Worm (Caenorhabditis elegans): ENCODE measurements around the gene str-232.
"Not testable (repeated sequence)": the region's sequence is repeated elsewhere in the genome, so short reads cannot be mapped to it uniquely, and the experiment has no call there.

The str-232 gene

ce11 chrV:16002288-16002687, 13.3 kb downstream of the str-232 start, which contains the start of gene nhr-63:
Gene nhr-63 (plus strand): TSS chrV:16002588.
- no peak for TF ChIP-seq unc-62 (GFP tag; optimal IDR thresholded peaks at IDR 0.05)

DNA sequence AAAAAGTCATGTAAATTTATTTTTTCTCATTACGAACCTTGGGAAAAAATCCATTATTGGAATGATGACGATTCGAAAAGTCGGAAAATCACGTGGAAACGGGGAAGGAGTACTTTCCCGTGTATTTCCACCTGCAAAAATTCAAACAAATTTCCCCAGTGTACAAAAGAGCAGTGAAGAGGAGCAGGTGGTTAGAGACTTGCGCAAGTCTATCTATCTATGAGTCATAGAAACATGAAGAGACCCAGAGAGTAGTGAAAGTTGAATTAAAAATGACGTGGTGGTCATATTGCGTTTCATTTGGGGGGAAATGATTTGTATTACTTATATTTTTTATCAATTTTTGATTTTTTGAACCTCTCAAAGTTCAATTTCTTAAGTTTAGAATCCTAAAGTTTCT, 15.1 kb downstream of the str-232 start, which contains the start of gene nhr-50:
Gene nhr-50, minus strand, starts transcription at position 199 of the 400 bp plus-strand sequence.
- TF ChIP-seq unc-62 (GFP tag; optimal IDR thresholded peaks at IDR 0.05) = no peak

- no peak for TF ChIP-seq unc-62 (GFP tag; optimal IDR thresholded peaks at IDR 0.05)
These were observed 18.8 kb downstream of the str-232 start, which contains the start of the genes C06C6.9 and C06C6.8 for ce11 chrV:15996655-15997186. Gene C06C6.9 (minus strand): TSS chrV:15996755. Gene C06C6.8 (plus strand): TSS chrV:15997136.

DNA sequence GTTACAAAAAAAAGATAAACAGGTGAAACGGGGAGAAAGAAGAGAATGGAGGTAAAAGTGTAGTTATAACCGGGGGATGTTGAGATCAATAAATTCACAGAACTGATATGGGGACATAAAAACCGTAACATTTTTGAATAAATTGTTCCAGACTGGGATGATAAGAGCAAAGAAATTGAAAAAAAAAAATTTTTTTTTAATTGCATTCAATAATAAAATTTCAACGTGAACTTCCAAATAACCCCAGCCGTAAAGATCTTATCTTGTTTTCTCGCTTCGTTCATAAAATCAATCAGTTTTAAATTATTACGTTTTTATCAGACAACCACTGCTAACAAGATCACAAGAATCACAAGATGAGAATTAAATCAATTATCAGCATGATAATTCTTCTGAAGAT, 23.7 kb downstream of the str-232 start, which contains the start of gene C06C6.7:
Gene C06C6.7, plus strand, starts transcription at position 301 of the 400 bp plus-strand sequence.
- TF ChIP-seq unc-62 (GFP tag; optimal IDR thresholded peaks at IDR 0.05) = not testable (repeated sequence)

ce11 chrV:15988074-15988473, 27.5 kb downstream of the str-232 start, which contains the start of gene F36G9.15:
Gene F36G9.15 (minus strand): TSS chrV:15988174.
- TF ChIP-seq unc-62 (GFP tag; optimal IDR thresholded peaks at IDR 0.05) = no peak

DNA sequence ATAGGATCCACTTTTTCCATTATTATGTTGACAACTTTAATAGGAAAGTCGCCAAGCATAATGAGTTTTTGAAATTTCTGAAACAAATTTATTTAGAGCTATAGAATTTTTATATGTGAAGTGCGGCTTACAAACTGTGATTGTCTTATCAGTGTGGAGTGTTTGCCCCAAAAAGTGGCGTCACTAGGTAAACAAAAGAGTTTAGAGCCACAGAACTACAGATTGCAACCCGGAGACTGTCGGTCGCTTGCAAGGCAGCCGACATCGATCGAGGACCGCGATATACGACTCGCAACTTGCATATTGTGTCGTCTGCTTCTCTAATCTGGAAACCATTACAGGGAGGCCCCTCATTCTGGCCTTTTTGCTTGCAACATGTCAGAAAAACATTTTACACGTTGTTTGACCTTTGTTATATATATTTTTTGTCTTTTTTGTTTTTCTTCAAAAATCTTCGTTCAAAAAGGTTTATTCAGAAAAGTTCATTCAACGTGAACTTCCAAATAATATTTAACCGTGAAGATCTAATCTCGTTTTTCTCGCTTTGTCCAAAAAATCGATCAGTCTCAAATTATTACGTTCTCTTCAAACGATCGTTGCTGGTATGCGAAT, 32.7 kb downstream of the str-232 start, which contains the start of the genes fbxa-99 and F36G9.13:
Gene fbxa-99, minus strand, starts transcription at position 122 of the 612 bp plus-strand sequence.
Gene F36G9.13, plus strand, starts transcription at position 562 of the 612 bp plus-strand sequence.
- no peak for TF ChIP-seq unc-62 (GFP tag; optimal IDR thresholded peaks at IDR 0.05)

- TF ChIP-seq unc-62 (GFP tag; optimal IDR thresholded peaks at IDR 0.05) = no peak
These were observed 37.3 kb downstream of the str-232 start, which contains the start of gene oac-20 for ce11 chrV:15978232-15978764. Gene oac-20 (plus strand): TSS chrV:15978714.

- no peak for TF ChIP-seq unc-62 (GFP tag; optimal IDR thresholded peaks at IDR 0.05)
These were observed 39.7 kb downstream of the str-232 start, which contains the start of gene clec-232 for ce11 chrV:15975845-15976244. Gene clec-232 (plus strand): TSS chrV:15976145.

ce11 chrV:15974836-15975235, 40.7 kb downstream of the str-232 start, which contains the start of gene sru-22:
Gene sru-22 (minus strand): TSS chrV:15974936.
- no peak for TF ChIP-seq unc-62 (GFP tag; optimal IDR thresholded peaks at IDR 0.05)

ce11 chrV:15972484-15972883, 43.1 kb downstream of the str-232 start, which contains the start of gene sru-23:
Gene sru-23 (minus strand): TSS chrV:15972584.
- TF ChIP-seq unc-62 (GFP tag; optimal IDR thresholded peaks at IDR 0.05) = no peak

- no peak for TF ChIP-seq unc-62 (GFP tag; optimal IDR thresholded peaks at IDR 0.05)
These were observed 44.7 kb downstream of the str-232 start for ce11 chrV:15970820-15971219.

DNA sequence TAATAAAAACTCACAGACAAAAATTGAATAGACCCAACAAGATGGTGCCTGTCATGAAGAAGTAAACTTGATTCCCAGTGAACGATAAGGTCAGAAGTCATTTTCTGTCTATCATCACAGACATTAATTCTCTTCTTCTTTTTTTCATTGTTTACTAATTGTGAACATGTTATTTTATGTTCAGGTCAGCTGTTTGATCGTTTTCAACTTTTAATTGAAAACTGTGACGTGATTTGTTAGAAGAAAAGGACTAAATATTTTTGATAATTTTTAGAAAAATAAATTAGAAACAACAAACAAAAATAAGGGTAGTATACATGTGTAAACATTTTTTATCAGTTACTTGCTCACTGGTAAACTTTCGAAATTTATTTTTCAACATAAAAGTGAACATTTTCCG, 45.9 kb downstream of the str-232 start, which contains the start of gene F36G9.7:
Gene F36G9.7, minus strand, starts transcription at position 101 of the 400 bp plus-strand sequence.
- no peak for TF ChIP-seq unc-62 (GFP tag; optimal IDR thresholded peaks at IDR 0.05)

ce11 chrV:15967542-15967941, 48.0 kb downstream of the str-232 start, which contains the start of gene sri-1:
Gene sri-1 (minus strand): TSS chrV:15967642.
- TF ChIP-seq unc-62 (GFP tag; optimal IDR thresholded peaks at IDR 0.05) = no peak

- TF ChIP-seq unc-62 (GFP tag; optimal IDR thresholded peaks at IDR 0.05) = no peak
These were observed 50.4 kb downstream of the str-232 start, which contains the start of gene sri-2 for ce11 chrV:15965114-15965513. Gene sri-2 (minus strand): TSS chrV:15965214.
